Worm (Caenorhabditis elegans) whole organism, mixed stage, embryonic: ENCODE measurements around the gene F57H12.6.

Experiments
- lsy-2 ChIP-seq: fragments of 150-350 bp; optimal IDR thresholded peaks from 2 replicates; lab custom pipeline; 2014; ENCODE audit warnings: missing biosample characterization, missing genetic modification characterization
- snpc-4 ChIP-seq: fragments of 150-350 bp; optimal IDR thresholded peaks from 2 replicates; lab custom pipeline; 2014; ENCODE audit warnings: missing biosample characterization, missing genetic modification characterization
- unc-120 ChIP-seq: sonication (generic microtip); optimal IDR thresholded peaks from 2 replicates; lab custom pipeline; 2017; ENCODE audit warnings: missing genetic modification characterization, missing compliant biosample characterization; ENCODE audit not compliant: poor library complexity, severe bottlenecking
- unc-39 ChIP-seq: fragments of 150-350 bp; optimal IDR thresholded peaks from 2 replicates; lab custom pipeline; 2014; ENCODE audit warnings: missing biosample characterization, missing genetic modification characterization

- TF ChIP-seq unc-39 (tag; lab: Kevin White, UChicago) (no peak), unc-120 (tag; lab: Kevin White, UChicago) (no peak), lsy-2 (tag; lab: Kevin White, UChicago) (no peak), snpc-4 (tag; lab: Kevin White, UChicago) (no peak)
Measured at ce11 chrIV:7931873-7932272, 44.2 kb downstream of the F57H12.6 start.
